Worm (Caenorhabditis elegans) whole organism, late embryonic: ENCODE measurements around the gene Y37H2C.4.

ENCODE experiments used
- C08G9.2 ChIP-seq: sonication (generic microtip); optimal IDR thresholded peaks from 2 replicates; lab custom pipeline; 2016; ENCODE audit warnings: mild to moderate bottlenecking, missing genetic modification characterization, moderate library complexity, missing compliant biosample characterization
- F13H6.1 ChIP-seq: sonication (generic microtip); optimal IDR thresholded peaks from 2 replicates; lab custom pipeline; 2016; ENCODE audit warnings: missing genetic modification characterization, missing compliant biosample characterization
- K02D7.2 ChIP-seq: sonication (generic microtip); optimal IDR thresholded peaks from 2 replicates; lab custom pipeline; 2017; ENCODE audit warnings: mild to moderate bottlenecking, missing genetic modification characterization, missing compliant biosample characterization
- Y22D7AL.16 ChIP-seq: sonication (generic microtip); optimal IDR thresholded peaks from 2 replicates; lab custom pipeline; 2016; ENCODE audit warnings: missing genetic modification characterization, missing compliant biosample characterization
- hlh-30 ChIP-seq: sonication (generic microtip); optimal IDR thresholded peaks from 2 replicates; lab custom pipeline; 2017; ENCODE audit warnings: antibody characterized with exemption, missing genetic modification characterization, missing compliant biosample characterization; ENCODE audit not compliant: insufficient read depth
- hlh-8 ChIP-seq: sonication (generic microtip); optimal IDR thresholded peaks from 2 replicates; lab custom pipeline; 2016; ENCODE audit warnings: missing genotype, missing genetic modification characterization, missing compliant biosample characterization
- nhr-11 ChIP-seq: fragments of 150-350 bp; optimal IDR thresholded peaks from 2 replicates; lab custom pipeline; 2014; ENCODE audit warnings: missing biosample characterization, missing genetic modification characterization
- odd-2 ChIP-seq: sonication (generic microtip); optimal IDR thresholded peaks from 2 replicates; lab custom pipeline; 2017; ENCODE audit warnings: antibody characterized with exemption, mild to moderate bottlenecking, missing genetic modification characterization, missing compliant biosample characterization
- pat-9 ChIP-seq: fragments of 200-800 bp; sonication (Bioruptor generic); optimal IDR thresholded peaks from 2 replicates; lab custom pipeline; 2018; ENCODE audit warnings: mild to moderate bottlenecking, missing genetic modification characterization, moderate library complexity, missing compliant biosample characterization
- pha-4 ChIP-seq: fragments of 150-350 bp; optimal IDR thresholded peaks from 2 replicates; lab custom pipeline; 2018; ENCODE audit warnings: missing biosample characterization, missing genetic modification reagents, missing genetic modification characterization
- pqm-1 ChIP-seq: sonication (generic microtip); optimal IDR thresholded peaks from 2 replicates; lab custom pipeline; 2016; ENCODE audit warnings: missing genetic modification characterization, missing compliant biosample characterization
- ref-2 ChIP-seq: sonication (generic microtip); optimal IDR thresholded peaks from 2 replicates; lab custom pipeline; 2016; ENCODE audit warnings: missing genetic modification characterization, missing compliant biosample characterization

ce11 chrV:18235808-18236207 is 34.7 kb upstream of the Y37H2C.4 start:
- TF ChIP-seq pqm-1 (tag; lab: Kevin White, UChicago) (no peak), ref-2 (tag; lab: Kevin White, UChicago) (no peak), nhr-11 (no peak), hlh-8 (tag; lab: Kevin White, UChicago) (no peak), pha-4 (no peak), F13H6.1 (tag; lab: Kevin White, UChicago) (no peak), odd-2 (no peak), K02D7.2 (tag; lab: Kevin White, UChicago) (no peak), hlh-30 (no peak), pat-9 (tag; lab: Kevin White, UChicago) (no peak), C08G9.2 (no peak), Y22D7AL.16 (no peak)
